Worm (Caenorhabditis elegans): ENCODE measurements around the gene alh-7.

The alh-7 gene

DNA sequence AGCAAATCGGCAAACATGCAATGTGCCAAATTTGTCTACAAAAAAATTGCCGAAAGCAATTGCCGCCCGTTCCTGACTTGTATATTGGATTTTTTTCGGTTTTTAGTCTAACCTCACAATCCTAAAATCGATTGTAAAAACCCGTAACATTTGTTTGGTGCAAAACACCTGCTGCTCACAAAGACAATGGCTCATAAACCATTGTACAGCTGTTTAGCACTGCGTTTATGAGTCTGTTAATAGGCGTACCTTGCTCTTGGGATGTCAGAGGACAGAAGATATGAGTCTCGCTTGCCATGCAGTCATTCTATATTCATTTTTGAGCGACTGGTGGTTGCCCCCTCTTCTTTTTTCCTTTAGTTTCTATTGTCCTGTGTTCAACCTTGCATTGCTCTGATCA, 19.5 kb downstream of the alh-7 start, which contains the start of gene E01G4.5:
Gene E01G4.5, plus strand, starts transcription at position 301 of the 400 bp plus-strand sequence.
- TF ChIP-seq egl-43 (GFP tag; IDR thresholded peaks at IDR 0.05), result no peak
- TF ChIP-seq ctbp-1 (GFP tag; IDR thresholded peaks at IDR 0.05), result no peak
- no peak for TF ChIP-seq ces-1 (GFP tag; optimal IDR thresholded peaks at IDR 0.05)
- no peak for TF ChIP-seq unc-62 (GFP tag; optimal IDR thresholded peaks at IDR 0.05 in 1 of 2)
- TF ChIP-seq unc-62 (tag; optimal IDR thresholded peaks at IDR 0.05), result no peak
- TF ChIP-seq mxl-2 (GFP tag; conservative IDR thresholded peaks at IDR 0.05), result no peak
- TF ChIP-seq duxl-1 (tag; optimal IDR thresholded peaks at IDR 0.05; ENCODE audit: poor library complexity), result no peak
- no peak for TF ChIP-seq dmd-6 (GFP tag; IDR thresholded peaks at IDR 0.05)
- TF ChIP-seq nhr-10 (tag; optimal IDR thresholded peaks at IDR 0.05), result no peak
- no peak for TF ChIP-seq arid-1 (GFP tag; conservative IDR thresholded peaks at IDR 0.05)
- TF ChIP-seq Y48G9A.11 (GFP tag; IDR thresholded peaks at IDR 0.05), result no peak
- no peak for TF ChIP-seq F44E2.7 (GFP tag; IDR thresholded peaks at IDR 0.05)
- TF ChIP-seq mes-2 (tag; optimal IDR thresholded peaks at IDR 0.05; ENCODE audit: poor library complexity, severe bottlenecking), result no peak
- no peak for TF ChIP-seq ceh-44 (GFP tag; IDR thresholded peaks at IDR 0.05)
- TF ChIP-seq nhr-48 (tag; optimal IDR thresholded peaks at IDR 0.05), result no peak
- TF ChIP-seq ceh-62 (tag; optimal IDR thresholded peaks at IDR 0.05), result no peak
- no peak for TF ChIP-seq fkh-10 (GFP tag; optimal IDR thresholded peaks at IDR 0.05)
- TF ChIP-seq spr-1 (tag; optimal IDR thresholded peaks at IDR 0.05), result no peak
- no peak for TF ChIP-seq nhr-11 (tag; optimal IDR thresholded peaks at IDR 0.05)
- no peak for TF ChIP-seq F37D6.2 (tag; optimal IDR thresholded peaks at IDR 0.05)

- TF ChIP-seq lsy-2 (tag; optimal IDR thresholded peaks at IDR 0.05) (no peak), daf-16 (GFP tag; optimal IDR thresholded peaks at IDR 0.05) (peak in 1 of 2 experiments; percentile 86), daf-16 (tag; optimal IDR thresholded peaks at IDR 0.05) (peak; percentile 85), nhr-41 (GFP tag; IDR thresholded peaks at IDR 0.05) (no peak), nhr-48 (tag; optimal IDR thresholded peaks at IDR 0.05) (peak; percentile 75), mes-2 (tag; optimal IDR thresholded peaks at IDR 0.05; ENCODE audit: poor library complexity, severe bottlenecking) (no peak)
Measured at ce11 chrII:13470655-13471054, 20.9 kb downstream of the alh-7 start.

DNA sequence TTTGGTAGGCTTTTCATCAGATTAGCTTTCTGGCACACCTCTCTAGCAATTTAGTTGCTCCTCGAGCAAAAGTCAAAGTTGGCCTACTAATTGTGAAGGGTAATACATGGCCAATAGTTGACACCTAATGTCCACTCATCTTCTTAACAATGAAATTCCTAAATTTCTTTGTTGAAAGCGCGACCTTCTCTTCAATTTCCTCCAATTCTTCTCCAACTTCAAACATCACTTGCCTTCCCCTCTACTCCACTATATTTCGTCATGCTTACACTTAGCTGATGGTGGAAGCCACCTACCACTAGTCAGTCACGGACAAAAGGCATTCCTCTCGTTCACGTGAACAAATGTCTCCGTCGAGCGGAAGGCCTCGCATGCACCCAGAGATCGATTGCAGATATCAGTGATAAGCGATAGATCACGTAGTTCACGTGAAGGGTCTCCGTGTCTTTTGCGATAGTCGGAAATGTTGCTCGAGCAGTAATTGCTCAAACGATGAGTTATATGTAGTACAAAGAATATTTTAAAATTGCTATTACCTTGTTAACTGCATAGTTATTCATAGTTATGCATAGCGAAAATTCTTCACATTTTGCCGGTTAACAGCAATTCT, 22.4 kb downstream of the alh-7 start, which contains the start of gene E01G4.3:
Gene E01G4.3, minus strand, starts transcription at position 560 of the 610 bp plus-strand sequence.
- no peak for TF ChIP-seq F37D6.2 (tag; optimal IDR thresholded peaks at IDR 0.05)
- TF ChIP-seq mdl-1 (tag; optimal IDR thresholded peaks at IDR 0.05), result peak; percentile 72 to 86
- TF ChIP-seq lin-39 (tag; optimal IDR thresholded peaks at IDR 0.05), result no peak
- TF ChIP-seq unc-130 (GFP tag; optimal IDR thresholded peaks at IDR 0.05), result no peak
- no peak for TF ChIP-seq daf-12 (tag; optimal IDR thresholded peaks at IDR 0.05)
- peak; percentile 89 for TF ChIP-seq dve-1 (tag; optimal IDR thresholded peaks at IDR 0.05; ENCODE audit: insufficient read depth)
- TF ChIP-seq daf-16 (GFP tag; optimal IDR thresholded peaks at IDR 0.05), result peak in 1 of 2 experiments; percentile 68
- peak; percentile 96 for TF ChIP-seq daf-16 (tag; optimal IDR thresholded peaks at IDR 0.05)
- TF ChIP-seq F26F4.8 (GFP tag; conservative IDR thresholded peaks at IDR 0.05), result no peak
- TF ChIP-seq Y75B8A.6 (GFP tag; IDR thresholded peaks at IDR 0.05), result no peak
- no peak for TF ChIP-seq mdt-29 (GFP tag; IDR thresholded peaks at IDR 0.05)
- peak; percentile 31 for TF ChIP-seq nhr-6 (tag; optimal IDR thresholded peaks at IDR 0.05)
- TF ChIP-seq T20F7.1 (GFP tag; optimal IDR thresholded peaks at IDR 0.05), result peak; percentile 53
- no peak for TF ChIP-seq arid-1 (GFP tag; conservative IDR thresholded peaks at IDR 0.05)
- TF ChIP-seq rbr-2 (tag; optimal IDR thresholded peaks at IDR 0.05), result no peak
- TF ChIP-seq Y48G9A.11 (GFP tag; IDR thresholded peaks at IDR 0.05), result no peak
- no peak for TF ChIP-seq duxl-1 (tag; optimal IDR thresholded peaks at IDR 0.05; ENCODE audit: poor library complexity)
- TF ChIP-seq ZK337.2 (GFP tag; IDR thresholded peaks at IDR 0.05), result no peak
- TF ChIP-seq ZK546.5 (tag; optimal IDR thresholded peaks at IDR 0.05), result no peak
- peak; percentile 17 for TF ChIP-seq mes-2 (tag; optimal IDR thresholded peaks at IDR 0.05; ENCODE audit: poor library complexity, severe bottlenecking)
- TF ChIP-seq ces-1 (GFP tag; optimal IDR thresholded peaks at IDR 0.05), result no peak
- no peak for TF ChIP-seq zfp-2 (tag; optimal IDR thresholded peaks at IDR 0.05)
- no peak for TF ChIP-seq daf-19 (GFP tag; conservative IDR thresholded peaks at IDR 0.05)
- peak; percentile 53 for TF ChIP-seq php-3 (GFP tag; IDR thresholded peaks at IDR 0.05)
- TF ChIP-seq lin-1 (GFP tag; IDR thresholded peaks at IDR 0.05), result peak; percentile 73; the same call in 1 of the 2 replicates
- TF ChIP-seq saeg-2 (GFP tag; IDR thresholded peaks at IDR 0.05), result peak; percentile 68; the same call in 1 of the 2 replicates
- no peak for TF ChIP-seq skn-1 (tag; optimal IDR thresholded peaks at IDR 0.05)
- TF ChIP-seq mep-1 (tag; optimal IDR thresholded peaks at IDR 0.05), result peak; percentile 76
- TF ChIP-seq set-16 (GFP tag; IDR thresholded peaks at IDR 0.05), result no peak
- peak; percentile 26; the same call in 1 of the 2 replicates for TF ChIP-seq ctbp-1 (GFP tag; IDR thresholded peaks at IDR 0.05)
- TF ChIP-seq nhr-111 (GFP tag; optimal IDR thresholded peaks at IDR 0.05), result no peak

All from whole organism, L4 larva.